Worm (Caenorhabditis elegans): ENCODE data around the gene C04E12.4.

Gene C04E12.4

ce11 chrV:3408602-3409001, 46.0 kb downstream of the C04E12.4 start, which contains the start of gene T20D4.7:
Gene T20D4.7 (plus strand): TSS chrV:3408902.
- TF ChIP-seq mdl-1 (tag; optimal IDR thresholded peaks at IDR 0.05), result no peak
- TF ChIP-seq sma-9 (GFP tag; optimal IDR thresholded peaks at IDR 0.05), result no peak
- no peak for TF ChIP-seq sma-9 (tag; optimal IDR thresholded peaks at IDR 0.05)
- TF ChIP-seq R02D3.7 (tag; optimal IDR thresholded peaks at IDR 0.05), result no peak
- no peak for TF ChIP-seq lin-13 (GFP tag; optimal IDR thresholded peaks at IDR 0.05)

ce11 chrV:3409498-3409897, 46.9 kb downstream of the C04E12.4 start:
- TF ChIP-seq nhr-77 (tag; optimal IDR thresholded peaks at IDR 0.05) (no peak), zag-1 (tag; optimal IDR thresholded peaks at IDR 0.05) (peak; percentile 33)

ce11 chrV:3410098-3410570, 47.6 kb downstream of the C04E12.4 start, which contains the start of gene arrd-22:
Gene arrd-22 (plus strand): TSS chrV:3410520.
- TF ChIP-seq mdl-1 (tag; optimal IDR thresholded peaks at IDR 0.05) (peak in 1 of 2 experiments; percentile 25), egl-27 (tag; optimal IDR thresholded peaks at IDR 0.05) (peak; percentile 8), unc-55 (GFP tag; optimal IDR thresholded peaks at IDR 0.05) (peak; percentile 24), unc-62 (GFP tag; optimal IDR thresholded peaks at IDR 0.05) (no peak), sma-9 (GFP tag; optimal IDR thresholded peaks at IDR 0.05) (peak; percentile 95), sma-9 (tag; optimal IDR thresholded peaks at IDR 0.05) (no peak), F13H6.1 (tag; optimal IDR thresholded peaks at IDR 0.05) (no peak)

ce11 chrV:3413010-3413409, 50.4 kb downstream of the C04E12.4 start, which contains the start of gene txt-11:
Gene txt-11 (plus strand): TSS chrV:3413310.
- peak; percentile 64 for TF ChIP-seq sma-9 (GFP tag; optimal IDR thresholded peaks at IDR 0.05)
- no peak for TF ChIP-seq sma-9 (tag; optimal IDR thresholded peaks at IDR 0.05)
- TF ChIP-seq sem-4 (tag; optimal IDR thresholded peaks at IDR 0.05), result no peak

- TF ChIP-seq elt-3 (tag; optimal IDR thresholded peaks at IDR 0.05), result no peak
- TF ChIP-seq nhr-129 (tag; optimal IDR thresholded peaks at IDR 0.05), result no peak
- no peak for TF ChIP-seq peb-1 (tag; optimal IDR thresholded peaks at IDR 0.05)
- no peak for TF ChIP-seq blmp-1 (tag; optimal IDR thresholded peaks at IDR 0.05; ENCODE audit: insufficient read depth)
- no peak for TF ChIP-seq ztf-4 (tag; optimal IDR thresholded peaks at IDR 0.05)
- TF ChIP-seq zag-1 (tag; optimal IDR thresholded peaks at IDR 0.05), result no peak
- no peak for TF ChIP-seq lsy-2 (tag; optimal IDR thresholded peaks at IDR 0.05)
- no peak for TF ChIP-seq fos-1 (tag; optimal IDR thresholded peaks at IDR 0.05)
Measured at ce11 chrV:3417928-3418327, 55.4 kb downstream of the C04E12.4 start, which contains the start of gene T20D4.3. Gene T20D4.3 (plus strand): TSS chrV:3418228.

Data from whole organism, L2 larva.